Fruit fly (Drosophila melanogaster): ENCODE data around the gene X11Lbeta.
A peak's percentile ranks its signal among the peaks of the same experiment; 100 is the strongest.

Gene X11Lbeta

DNA sequence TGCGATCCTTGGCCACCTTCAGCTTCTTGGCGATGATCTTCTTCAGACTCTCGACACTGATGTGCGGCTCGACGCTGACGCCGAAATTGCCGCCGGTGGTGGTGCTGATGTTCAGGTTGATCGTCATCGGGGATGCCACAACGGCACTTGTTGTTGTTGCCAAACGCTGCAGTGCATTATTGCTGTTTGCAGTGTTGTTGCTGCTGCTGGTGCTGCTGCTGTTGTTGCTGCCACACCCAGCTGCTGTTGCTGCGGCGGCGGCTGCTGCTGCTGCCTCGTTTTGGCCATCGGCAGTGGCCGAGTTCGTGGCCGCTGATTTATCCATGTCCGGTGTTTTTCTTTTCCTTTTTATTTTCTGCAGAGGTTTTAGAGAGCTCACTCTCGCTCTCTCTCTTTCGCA, 116.3 kb downstream of the X11Lbeta start:
- TF ChIP-seq hth (optimal IDR thresholded peaks at IDR 0.05) (no peak), Sry-δ (GFP tag; optimal IDR thresholded peaks at IDR 0.05) (no peak), sqz (GFP tag; optimal IDR thresholded peaks at IDR 0.05) (peak; percentile 23), CG4360 (GFP tag; IDR thresholded peaks at IDR 0.05) (peak; percentile 91)

DNA sequence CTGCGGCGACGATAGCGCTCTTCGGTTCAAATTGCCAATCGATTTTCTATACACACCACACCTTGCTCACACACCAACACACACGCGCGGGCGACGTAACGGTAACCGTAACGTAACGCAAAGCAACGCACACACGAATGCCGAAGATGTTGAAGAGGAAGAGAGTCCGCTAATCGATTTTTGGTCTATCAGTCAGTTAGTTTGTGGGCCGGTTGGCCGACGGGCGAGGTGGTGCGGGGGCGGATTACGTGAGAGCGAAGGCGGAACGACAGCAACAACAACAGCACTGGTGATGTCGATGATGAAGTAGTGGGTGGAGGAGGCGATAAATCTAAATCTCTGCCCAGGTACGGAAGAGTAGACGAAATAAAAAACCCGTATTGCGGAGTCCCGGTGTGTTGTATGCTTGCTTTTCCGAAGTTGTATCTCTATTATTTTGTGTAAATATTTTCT, 116.8 kb downstream of the X11Lbeta start, which contains the start of gene ras:
TSS of gene ras (plus strand) at position 188 of the 453 bp plus-strand sequence.
- TF ChIP-seq CG6765 (GFP tag; optimal IDR thresholded peaks at IDR 0.05) (peak; percentile 34), CG12744 (GFP tag; optimal IDR thresholded peaks at IDR 0.05) (no peak), pb (GFP tag; optimal IDR thresholded peaks at IDR 0.05) (peak; percentile 23), CG17186 (GFP tag; optimal IDR thresholded peaks at IDR 0.05) (no peak), Chrac-16 (GFP tag; optimal IDR thresholded peaks at IDR 0.05) (no peak), Opbp (GFP tag; IDR thresholded peaks at IDR 0.05; ENCODE audit: partially characterized antibody) (no peak), CG8281 (tag; optimal IDR thresholded peaks at IDR 0.05) (peak; percentile 18), CG7556 (GFP tag; optimal IDR thresholded peaks at IDR 0.05) (no peak), nom (GFP tag; optimal IDR thresholded peaks at IDR 0.05) (no peak), klu (GFP tag; IDR thresholded peaks at IDR 0.05) (0 out of 2 replicates have a peak, but pooled peaks have one; percentile 26), CG9437 (GFP tag; optimal IDR thresholded peaks at IDR 0.05) (peak; percentile 99), trem (tag; optimal IDR thresholded peaks at IDR 0.05) (no peak), chn (GFP tag; optimal IDR thresholded peaks at IDR 0.05) (peak; percentile 35), CG8290 (GFP tag; optimal IDR thresholded peaks at IDR 0.05) (no peak), CG8290 (tag; optimal IDR thresholded peaks at IDR 0.05) (peak in 1 of 2 experiments; percentile 38), crol (GFP tag; IDR thresholded peaks at IDR 0.05) (peak; percentile 93), corto (GFP tag; optimal IDR thresholded peaks at IDR 0.05) (no peak), Meics (GFP tag; optimal IDR thresholded peaks at IDR 0.05) (peak; percentile 16), yki (optimal IDR thresholded peaks at IDR 0.05) (no peak), lov (optimal IDR thresholded peaks at IDR 0.05) (no peak), lov (GFP tag; IDR thresholded peaks at IDR 0.05) (peak; percentile 58; the same call in 2 of the 3 replicates), Trl (optimal IDR thresholded peaks at IDR 0.05) (peak in 1 of 2 experiments; percentile 37), Trl (GFP tag; optimal IDR thresholded peaks at IDR 0.05) (no peak), exex (tag; optimal IDR thresholded peaks at IDR 0.05) (peak; percentile 95), HmgZ (tag; optimal IDR thresholded peaks at IDR 0.05) (peak; percentile 27), CG18599 (GFP tag; optimal IDR thresholded peaks at IDR 0.05) (peak; percentile 37), sr (GFP tag; IDR thresholded peaks at IDR 0.05) (peak; percentile 80), ash1 (GFP tag; optimal IDR thresholded peaks at IDR 0.05) (peak; percentile 37), CG10462 (GFP tag; optimal IDR thresholded peaks at IDR 0.05) (no peak), luna (GFP tag; optimal IDR thresholded peaks at IDR 0.05) (peak; percentile 14), Ravus (GFP tag; IDR thresholded peaks at IDR 0.05) (no peak), Optix (GFP tag; IDR thresholded peaks at IDR 0.05) (no peak), Kr (GFP tag; optimal IDR thresholded peaks at IDR 0.05) (peak; percentile 5), kni (GFP tag; optimal IDR thresholded peaks at IDR 0.05) (no peak), CG30431 (GFP tag; optimal IDR thresholded peaks at IDR 0.05) (no peak), CG10543 (GFP tag; optimal IDR thresholded peaks at IDR 0.05) (peak; percentile 46), Taf1 (GFP tag; IDR thresholded peaks at IDR 0.05) (no peak), oc (tag; optimal IDR thresholded peaks at IDR 0.05) (peak; percentile 62), zen (tag; optimal IDR thresholded peaks at IDR 0.05) (peak; percentile 39), lab (GFP tag; optimal IDR thresholded peaks at IDR 0.05) (peak; percentile 7), gfzf (GFP tag; optimal IDR thresholded peaks at IDR 0.05) (no peak), Dref (GFP tag; IDR thresholded peaks at IDR 0.05) (peak; percentile 38; the same call in 1 of the 2 replicates), CG15479 (GFP tag; optimal IDR thresholded peaks at IDR 0.05) (peak; percentile 22), CG11504 (tag; optimal IDR thresholded peaks at IDR 0.05) (peak; percentile 85), tgo (GFP tag; IDR thresholded peaks at IDR 0.05) (no peak), CG15696 (tag; optimal IDR thresholded peaks at IDR 0.05) (no peak), CG16863 (GFP tag; optimal IDR thresholded peaks at IDR 0.05) (no peak)
